Fruit fly (Drosophila melanogaster): Measurements from ENCODE around the gene Pdzd8.

Gene Pdzd8

dm6 chrX:11930726-11931125 is at the start of gene Pdzd8:
Gene Pdzd8, minus strand, starts transcription at chrX:11930850.
- TF ChIP-seq noc (tag; optimal IDR thresholded peaks at IDR 0.05): no peak

dm6 chrX:11925213-11925612 is 5.4 kb downstream of the Pdzd8 start:
- TF ChIP-seq noc (tag; optimal IDR thresholded peaks at IDR 0.05): peak; percentile 13

- no peak for TF ChIP-seq noc (tag; optimal IDR thresholded peaks at IDR 0.05)
Observed at dm6 chrX:11924562-11924961, 6.1 kb downstream of the Pdzd8 start, which contains the start of gene Sclp. Gene Sclp, minus strand, starts transcription at chrX:11924662.

dm6 chrX:11923698-11924097 is 7.0 kb downstream of the Pdzd8 start:
- TF ChIP-seq noc (tag; optimal IDR thresholded peaks at IDR 0.05): no peak

dm6 chrX:11922650-11923237 is 7.9 kb downstream of the Pdzd8 start:
- TF ChIP-seq noc (tag; optimal IDR thresholded peaks at IDR 0.05): no peak

dm6 chrX:11920959-11921358 is 9.7 kb downstream of the Pdzd8 start:
- peak; percentile 82 for TF ChIP-seq noc (tag; optimal IDR thresholded peaks at IDR 0.05)

dm6 chrX:11917056-11917633 is 13.5 kb downstream of the Pdzd8 start, which contains the start of gene pot:
Gene pot, minus strand, starts transcription at chrX:11917260.
- no peak for TF ChIP-seq noc (tag; optimal IDR thresholded peaks at IDR 0.05)

dm6 chrX:11915154-11915593 is 15.5 kb downstream of the Pdzd8 start:
- peak; percentile 86 for TF ChIP-seq noc (tag; optimal IDR thresholded peaks at IDR 0.05)

- TF ChIP-seq noc (tag; optimal IDR thresholded peaks at IDR 0.05): no peak
Observed at dm6 chrX:11913581-11913980, 17.1 kb downstream of the Pdzd8 start.

dm6 chrX:11906818-11907281 is 23.8 kb downstream of the Pdzd8 start, which contains the start of gene CG43156:
Gene CG43156, minus strand, starts transcription at chrX:11906868.
- TF ChIP-seq noc (tag; optimal IDR thresholded peaks at IDR 0.05): no peak

- no peak for TF ChIP-seq noc (tag; optimal IDR thresholded peaks at IDR 0.05)
Observed at dm6 chrX:11905144-11905543, 25.5 kb downstream of the Pdzd8 start, which contains the start of gene Upf1. Gene Upf1, minus strand, starts transcription at chrX:11905371.

dm6 chrX:11895141-11895540 is 35.5 kb downstream of the Pdzd8 start:
- TF ChIP-seq noc (tag; optimal IDR thresholded peaks at IDR 0.05): no peak

- TF ChIP-seq noc (tag; optimal IDR thresholded peaks at IDR 0.05): no peak
Observed at dm6 chrX:11894198-11894597, 36.5 kb downstream of the Pdzd8 start.

- TF ChIP-seq noc (tag; optimal IDR thresholded peaks at IDR 0.05): no peak
Observed at dm6 chrX:11893643-11894042, 37.0 kb downstream of the Pdzd8 start, which contains the start of gene wisp. Gene wisp, plus strand, starts transcription at chrX:11893943.

- no peak for TF ChIP-seq noc (tag; optimal IDR thresholded peaks at IDR 0.05)
Observed at dm6 chrX:11891682-11892179, 38.9 kb downstream of the Pdzd8 start, which contains the start of gene sicily. Gene sicily, plus strand, starts transcription at chrX:11891732.

dm6 chrX:11888142-11888541 is 42.5 kb downstream of the Pdzd8 start, which contains the start of gene CG1840:
Gene CG1840, plus strand, starts transcription at chrX:11888352.
- TF ChIP-seq noc (tag; optimal IDR thresholded peaks at IDR 0.05): no peak

dm6 chrX:11886976-11887375 is 43.7 kb downstream of the Pdzd8 start, which contains the start of the genes CG10353 and SelG:
Gene CG10353, minus strand, starts transcription at chrX:11887162.
Gene SelG, plus strand, starts transcription at chrX:11887284.
- peak; percentile 32 for TF ChIP-seq noc (tag; optimal IDR thresholded peaks at IDR 0.05)
